Worm (Caenorhabditis elegans): ENCODE measurements around the gene mut-14.

ce11 chrV:5704467-5704866, 44.0 kb upstream of the mut-14 start:
- no peak for TF ChIP-seq C34F6.9 (tag; optimal IDR thresholded peaks at IDR 0.05)
- no peak for TF ChIP-seq gmeb-1 (tag; optimal IDR thresholded peaks at IDR 0.05)
